Fruit fly (Drosophila melanogaster): ENCODE measurements around the gene Ing3.

The Ing3 gene

dm6 chrX:18618122-18618521, 34.8 kb downstream of the Ing3 start:
- TF ChIP-seq rn (GFP tag; IDR thresholded peaks at IDR 0.05) (no peak), CG8159 (tag; optimal IDR thresholded peaks at IDR 0.05) (peak; percentile 31), CG15710 (tag; optimal IDR thresholded peaks at IDR 0.05) (peak; percentile 12)

- TF ChIP-seq Ets98B (GFP tag; IDR thresholded peaks at IDR 0.05) (no peak), Pif1A (GFP tag; optimal IDR thresholded peaks at IDR 0.05) (no peak), CG15710 (tag; optimal IDR thresholded peaks at IDR 0.05) (no peak), EcR (GFP tag; optimal IDR thresholded peaks at IDR 0.05) (no peak), CG4496 (GFP tag; IDR thresholded peaks at IDR 0.05) (no peak), Snoo (tag; optimal IDR thresholded peaks at IDR 0.05) (no peak), Pif1B (GFP tag; optimal IDR thresholded peaks at IDR 0.05) (no peak), CG9948 (tag; optimal IDR thresholded peaks at IDR 0.05) (no peak), CG32121 (GFP tag; IDR thresholded peaks at IDR 0.05) (no peak), CG10348 (GFP tag; IDR thresholded peaks at IDR 0.05) (no peak), CG8301 (tag; optimal IDR thresholded peaks at IDR 0.05) (no peak), CG34367 (tag; optimal IDR thresholded peaks at IDR 0.05) (no peak), CG14655 (GFP tag; optimal IDR thresholded peaks at IDR 0.05) (no peak), CG13204 (GFP tag; optimal IDR thresholded peaks at IDR 0.05) (no peak), D1 (tag; optimal IDR thresholded peaks at IDR 0.05) (no peak), CG8159 (tag; optimal IDR thresholded peaks at IDR 0.05) (no peak), rn (GFP tag; IDR thresholded peaks at IDR 0.05) (no peak)
Observed at dm6 chrX:18617489-18617888, 35.4 kb downstream of the Ing3 start, which contains the start of gene CG15040. CG15040 (minus strand) TSS chrX:18617589.

dm6 chrX:18613434-18613833, 39.5 kb downstream of the Ing3 start:
- TF ChIP-seq CG15710 (tag; optimal IDR thresholded peaks at IDR 0.05) (peak; percentile 40), CG34367 (tag; optimal IDR thresholded peaks at IDR 0.05) (peak; percentile 8), gl (tag; optimal IDR thresholded peaks at IDR 0.05) (no peak), Pif1A (GFP tag; optimal IDR thresholded peaks at IDR 0.05) (peak; percentile 17), CG4496 (GFP tag; IDR thresholded peaks at IDR 0.05) (0 out of 3 replicates have a peak, but pooled peaks have one; percentile 19), fd96Ca (GFP tag; IDR thresholded peaks at IDR 0.05) (0 out of 3 replicates have a peak, but pooled peaks have one; percentile 7), CG8159 (tag; optimal IDR thresholded peaks at IDR 0.05) (peak; percentile 64), D1 (tag; optimal IDR thresholded peaks at IDR 0.05) (no peak), rn (GFP tag; IDR thresholded peaks at IDR 0.05) (no peak), CG9948 (tag; optimal IDR thresholded peaks at IDR 0.05) (peak; percentile 28), CG14655 (GFP tag; optimal IDR thresholded peaks at IDR 0.05) (peak; percentile 29)
